Worm (Caenorhabditis elegans): ENCODE data around the gene T26A8.4.

Gene T26A8.4

ce11 chrIV:8451709-8452248 lies 19.1 kb upstream of the T26A8.4 start, which contains the start of gene eppl-1:
TSS of gene eppl-1 (minus strand) at chrIV:8451759.
- TF ChIP-seq nhr-80 (tag; optimal IDR thresholded peaks at IDR 0.05) (peak; percentile 31), lir-1 (GFP tag; conservative IDR thresholded peaks at IDR 0.05) (no peak), ztf-6 (GFP tag; IDR thresholded peaks at IDR 0.05) (no peak)

- TF ChIP-seq nhr-80 (tag; optimal IDR thresholded peaks at IDR 0.05) (peak; percentile 56), let-607 (tag; optimal IDR thresholded peaks at IDR 0.05) (no peak)
Observed at ce11 chrIV:8450534-8450933, 17.8 kb upstream of the T26A8.4 start.

- TF ChIP-seq F49E8.2 (tag; optimal IDR thresholded peaks at IDR 0.05; ENCODE audit: insufficient read depth), result no peak
- no peak for TF ChIP-seq zim-3 (tag; optimal IDR thresholded peaks at IDR 0.05)
- TF ChIP-seq nhr-90 (tag; optimal IDR thresholded peaks at IDR 0.05), result no peak
- TF ChIP-seq zfh-2 (GFP tag; conservative IDR thresholded peaks at IDR 0.05), result no peak
- no peak for TF ChIP-seq nhr-27 (tag; optimal IDR thresholded peaks at IDR 0.05)
- no peak for TF ChIP-seq hmg-20 (GFP tag; IDR thresholded peaks at IDR 0.05)
- TF ChIP-seq dpl-1 (GFP tag; optimal IDR thresholded peaks at IDR 0.05), result no peak
- TF ChIP-seq hrde-1 (tag; optimal IDR thresholded peaks at IDR 0.05; ENCODE audit: borderline replicate concordance), result no peak
- TF ChIP-seq F23B12.7 (tag; optimal IDR thresholded peaks at IDR 0.05; ENCODE audit: insufficient read depth), result no peak
Observed at ce11 chrIV:8449869-8450268, 17.2 kb upstream of the T26A8.4 start.

- TF ChIP-seq snpc-3.4 (tag; optimal IDR thresholded peaks at IDR 0.05) (no peak), T07F8.4 (tag; optimal IDR thresholded peaks at IDR 0.05) (no peak), chd-7 (tag; optimal IDR thresholded peaks at IDR 0.05) (no peak), somi-1 (GFP tag; optimal IDR thresholded peaks at IDR 0.05) (no peak), dox-1 (GFP tag; IDR thresholded peaks at IDR 0.05) (no peak), sptf-2 (GFP tag; optimal IDR thresholded peaks at IDR 0.05) (no peak), mxl-1 (tag; optimal IDR thresholded peaks at IDR 0.05) (no peak)
Observed at ce11 chrIV:8446904-8447303, 14.2 kb upstream of the T26A8.4 start, which contains the start of gene T01B11.1. TSS of gene T01B11.1 (plus strand) at chrIV:8447204.

- TF ChIP-seq lsy-27 (tag; optimal IDR thresholded peaks at IDR 0.05; ENCODE audit: borderline replicate concordance, insufficient read depth), result no peak
- peak; percentile 34 for TF ChIP-seq dpff-1 (tag; optimal IDR thresholded peaks at IDR 0.05)
- peak; percentile 40; the same call in 1 of the 2 replicates for TF ChIP-seq ceh-40 (GFP tag; IDR thresholded peaks at IDR 0.05)
- TF ChIP-seq F37B4.10 (GFP tag; IDR thresholded peaks at IDR 0.05), result no peak
- TF ChIP-seq chd-7 (tag; optimal IDR thresholded peaks at IDR 0.05), result peak; percentile 57
- no peak for TF ChIP-seq nhr-27 (tag; optimal IDR thresholded peaks at IDR 0.05)
- peak; percentile 54 for TF ChIP-seq ceh-100 (GFP tag; IDR thresholded peaks at IDR 0.05)
- peak; percentile 55 for TF ChIP-seq B0336.3 (GFP tag; IDR thresholded peaks at IDR 0.05)
- TF ChIP-seq C17E4.6 (GFP tag; IDR thresholded peaks at IDR 0.05), result 0 out of 2 replicates have a peak, but pooled peaks have one; percentile 47
- 0 out of 2 replicates have a peak, but pooled peaks have one; percentile 50 for TF ChIP-seq ceh-58 (GFP tag; IDR thresholded peaks at IDR 0.05)
- TF ChIP-seq somi-1 (GFP tag; optimal IDR thresholded peaks at IDR 0.05), result no peak
- peak; percentile 46 for TF ChIP-seq attf-6 (GFP tag; IDR thresholded peaks at IDR 0.05)
- no peak for TF ChIP-seq Y79H2A.3 (GFP tag; conservative IDR thresholded peaks at IDR 0.05)
- TF ChIP-seq ztf-26 (tag; optimal IDR thresholded peaks at IDR 0.05), result peak; percentile 44
- no peak for TF ChIP-seq sea-2 (GFP tag; IDR thresholded peaks at IDR 0.05)
- TF ChIP-seq Y53G8AR.9 (GFP tag; conservative IDR thresholded peaks at IDR 0.05), result peak; percentile 69
- TF ChIP-seq rec-8 (tag; optimal IDR thresholded peaks at IDR 0.05), result no peak
- no peak for TF ChIP-seq ccch-3 (GFP tag; optimal IDR thresholded peaks at IDR 0.05)
- TF ChIP-seq snpc-4 (GFP tag; optimal IDR thresholded peaks at IDR 0.05), result no peak
- TF ChIP-seq snpc-4 (tag; optimal IDR thresholded peaks at IDR 0.05), result peak in 3 of 4 experiments; percentile 33 to 77 (median 76)
- peak; percentile 52 for TF ChIP-seq attf-5 (GFP tag; optimal IDR thresholded peaks at IDR 0.05)
- peak; percentile 64 to 89 for TF ChIP-seq let-607 (tag; optimal IDR thresholded peaks at IDR 0.05)
Observed at ce11 chrIV:8431567-8432458, 880 bp downstream of the T26A8.4 start.
